Worm (Caenorhabditis elegans) whole organism, early embryonic: ENCODE data around the gene F59F3.6.

Source experiments
- B0310.2 ChIP-seq: sonication (generic microtip); optimal IDR thresholded peaks from 2 replicates; lab custom pipeline; 2016; ENCODE audit warnings: mild to moderate bottlenecking, missing genetic modification characterization, missing compliant biosample characterization
- aly-1 ChIP-seq: sonication (generic microtip); optimal IDR thresholded peaks from 2 replicates; lab custom pipeline; 2016; ENCODE audit warnings: missing genetic modification characterization, missing compliant biosample characterization
- ama-1 ChIP-seq: fragments of 150-350 bp; optimal IDR thresholded peaks from 2 replicates; lab custom pipeline; 2014
- ceh-13 ChIP-seq: fragments of 200-800 bp; sonication (Bioruptor generic); optimal IDR thresholded peaks from 2 replicates; lab custom pipeline; 2018; ENCODE audit warnings: mild to moderate bottlenecking, missing genetic modification characterization, missing compliant biosample characterization
- flt-1 ChIP-seq: fragments of 200-800 bp; sonication (Bioruptor generic); IDR thresholded peaks from 2 replicates; pipeline ENCODE4 v1.3.6; 2022; ENCODE audit warnings: missing genetic modification characterization, missing compliant biosample characterization
- hmbx-1 ChIP-seq: sonication (generic microtip); optimal IDR thresholded peaks from 2 replicates; lab custom pipeline; 2016; ENCODE audit warnings: mild to moderate bottlenecking, missing genetic modification characterization, missing compliant biosample characterization
- hmg-4 ChIP-seq: fragments of 200-800 bp; sonication (Bioruptor generic); optimal IDR thresholded peaks from 2 replicates; lab custom pipeline; 2018; ENCODE audit warnings: mild to moderate bottlenecking, missing genetic modification characterization, missing compliant biosample characterization
- hnd-1 ChIP-seq: sonication (generic microtip); optimal IDR thresholded peaks from 2 replicates; lab custom pipeline; 2016; ENCODE audit warnings: missing genetic modification characterization, missing compliant biosample characterization
- pes-1 ChIP-seq: fragments of 200-800 bp; sonication (Bioruptor generic); IDR thresholded peaks from 2 replicates; pipeline ENCODE4 v1.3.6; 2022; ENCODE audit warnings: missing genetic modification reagents, missing genetic modification characterization, missing compliant biosample characterization
- scrt-1 ChIP-seq: fragments of 200-800 bp; sonication (Bioruptor generic); IDR thresholded peaks from 2 replicates; pipeline ENCODE4 v1.3.6; 2022; ENCODE audit warnings: missing genetic modification characterization, missing compliant biosample characterization
- tbx-11 ChIP-seq: fragments of 200-800 bp; sonication (Bioruptor generic); IDR thresholded peaks from 2 replicates; pipeline ENCODE4 v1.3.6; 2022; ENCODE audit warnings: missing genetic modification characterization, missing compliant biosample characterization
- tbx-37 ChIP-seq: fragments of 200-800 bp; sonication (Bioruptor generic); conservative IDR thresholded peaks from 2 replicates; pipeline ENCODE4 v1.3.6; 2022; ENCODE audit warnings: missing genetic modification reagents, missing genetic modification characterization, missing compliant biosample characterization

- no peak for TF ChIP-seq tbx-37 (GFP tag; lab: Robert Waterston, UW)
- no peak for TF ChIP-seq pes-1 (GFP tag; lab: Robert Waterston, UW)
- no peak for TF ChIP-seq B0310.2
- TF ChIP-seq ama-1 (lab: Kevin White, UChicago): no peak
- no peak for TF ChIP-seq ceh-13
- TF ChIP-seq scrt-1 (GFP tag; lab: Robert Waterston, UW): no peak
- TF ChIP-seq hmbx-1 (tag; lab: Kevin White, UChicago): no peak
- TF ChIP-seq aly-1 (tag; lab: Kevin White, UChicago): no peak
- no peak for TF ChIP-seq tbx-11 (GFP tag; lab: Robert Waterston, UW)
- no peak for TF ChIP-seq hnd-1 (tag; lab: Kevin White, UChicago)
- TF ChIP-seq hmg-4 (GFP tag; lab: Kevin White, UChicago): no peak
- TF ChIP-seq flt-1 (GFP tag; lab: Robert Waterston, UW): no peak
These were observed 39.1 kb upstream of the F59F3.6 start for ce11 chrX:11038221-11038620.
